Worm (Caenorhabditis elegans) whole organism, L2 larva: ENCODE results near the gene kgb-2.

Experiments used
- C34F6.9 ChIP-seq: fragments of 150-350 bp; optimal IDR thresholded peaks from 2 replicates; lab custom pipeline; 2014; ENCODE audit warnings: missing biosample characterization, missing genetic modification characterization
- F13H6.1 ChIP-seq: sonication (generic microtip); optimal IDR thresholded peaks from 2 replicates; lab custom pipeline; 2016; ENCODE audit warnings: missing genetic modification characterization, missing compliant biosample characterization
- R02D3.7 ChIP-seq: fragments of 150-350 bp; optimal IDR thresholded peaks from 2 replicates; lab custom pipeline; 2014; ENCODE audit warnings: missing biosample characterization, missing genetic modification characterization
- Y55F3AM.14 ChIP-seq: fragments of 200-800 bp; sonication (Bioruptor generic); optimal IDR thresholded peaks from 2 replicates; lab custom pipeline; 2018; ENCODE audit warnings: mild to moderate bottlenecking, missing genetic modification characterization, missing compliant biosample characterization
- alr-1 ChIP-seq: fragments of 150-350 bp; optimal IDR thresholded peaks from 2 replicates; lab custom pipeline; 2014; ENCODE audit warnings: missing biosample characterization, missing genetic modification characterization
- ama-1 ChIP-seq: fragments of 150-350 bp; optimal IDR thresholded peaks from 2 replicates; lab custom pipeline; 2018; ENCODE audit warnings: inconsistent platforms
- blmp-1 ChIP-seq: sonication (generic microtip); optimal IDR thresholded peaks from 2 replicates; lab custom pipeline; 2017; ENCODE audit warnings: missing genetic modification characterization, mild to moderate bottlenecking, missing compliant biosample characterization, antibody characterized with exemption, moderate library complexity; ENCODE audit not compliant: insufficient read depth
- ceh-16 ChIP-seq: fragments of 150-350 bp; optimal IDR thresholded peaks from 2 replicates; lab custom pipeline; 2014; ENCODE audit warnings: missing biosample characterization, missing genetic modification characterization
- crh-2 ChIP-seq: sonication (generic microtip); optimal IDR thresholded peaks from 2 replicates; lab custom pipeline; 2017; ENCODE audit warnings: missing biosample characterization, missing genetic modification characterization
- dmd-4 ChIP-seq: sonication (generic microtip); optimal IDR thresholded peaks from 2 replicates; lab custom pipeline; 2017; ENCODE audit warnings: missing biosample characterization, missing genetic modification characterization
- egl-27 ChIP-seq: sonication (generic microtip); optimal IDR thresholded peaks from 3 replicates; lab custom pipeline; 2017; ENCODE audit warnings: missing biosample characterization, missing genetic modification reagents, missing genetic modification characterization
- fos-1 ChIP-seq: fragments of 150-350 bp; optimal IDR thresholded peaks from 2 replicates; lab custom pipeline; 2014; ENCODE audit warnings: missing biosample characterization, missing genetic modification characterization
- gmeb-1 ChIP-seq: fragments of 150-350 bp; optimal IDR thresholded peaks from 2 replicates; lab custom pipeline; 2014; ENCODE audit warnings: missing biosample characterization, missing genetic modification characterization
- lin-11 ChIP-seq: fragments of 150-350 bp; sonication (generic microtip); optimal IDR thresholded peaks from 2 replicates; lab custom pipeline; 2014; ENCODE audit warnings: missing biosample characterization, missing genetic modification characterization, inconsistent platforms, mixed read lengths
- lin-13 ChIP-seq: fragments of 150-350 bp; optimal IDR thresholded peaks from 2 replicates; lab custom pipeline; 2014; ENCODE audit warnings: missing biosample characterization, missing genetic modification reagents, missing genetic modification characterization
- lin-39 ChIP-seq: fragments of 150-350 bp; optimal IDR thresholded peaks from 2 replicates; lab custom pipeline; 2014; ENCODE audit warnings: missing biosample characterization, missing genetic modification reagents, missing genetic modification characterization
- lsy-2 ChIP-seq, 2 experiments: fragments of 150-350 bp in 1 of 2; sonication (generic microtip) in 1 of 2; optimal IDR thresholded peaks; 2 replicates each; lab custom pipeline; 2014 to 2017; ENCODE audit warnings: missing biosample characterization in 2 of 2, missing genetic modification characterization in 2 of 2
- mab-5 ChIP-seq: fragments of 150-350 bp; optimal IDR thresholded peaks from 2 replicates; lab custom pipeline; 2014; ENCODE audit warnings: missing biosample characterization, missing genetic modification characterization
- mbf-1 ChIP-seq: sonication (generic microtip); optimal IDR thresholded peaks from 2 replicates; lab custom pipeline; 2017; ENCODE audit warnings: missing biosample characterization, missing genetic modification characterization
- mdl-1 ChIP-seq, 2 experiments: fragments of 150-350 bp in 1 of 2; sonication (generic microtip) in 1 of 2; optimal IDR thresholded peaks; 2 replicates each; lab custom pipeline; 2017; ENCODE audit warnings: missing biosample characterization in 2 of 2, missing genetic modification characterization in 2 of 2
- nhr-12 ChIP-seq: fragments of 150-350 bp; optimal IDR thresholded peaks from 2 replicates; lab custom pipeline; 2014; ENCODE audit warnings: missing biosample characterization, missing genetic modification characterization
- nhr-129 ChIP-seq: fragments of 150-350 bp; optimal IDR thresholded peaks from 2 replicates; lab custom pipeline; 2014; ENCODE audit warnings: missing biosample characterization, missing genetic modification characterization
- nhr-21 ChIP-seq: fragments of 150-350 bp; optimal IDR thresholded peaks from 2 replicates; lab custom pipeline; 2014; ENCODE audit warnings: missing biosample characterization, missing genetic modification characterization
- nhr-23 ChIP-seq: fragments of 150-350 bp; optimal IDR thresholded peaks from 2 replicates; lab custom pipeline; 2014; ENCODE audit warnings: missing biosample characterization, missing genetic modification reagents, missing genetic modification characterization
- nhr-237 ChIP-seq: fragments of 150-350 bp; optimal IDR thresholded peaks from 2 replicates; lab custom pipeline; 2014; ENCODE audit warnings: missing biosample characterization, missing genetic modification characterization
- nhr-25 ChIP-seq: fragments of 150-350 bp; sonication (generic microtip); optimal IDR thresholded peaks from 3 replicates; lab custom pipeline; 2014; ENCODE audit warnings: missing biosample characterization, missing genetic modification characterization
- nhr-6 ChIP-seq: fragments of 150-350 bp; optimal IDR thresholded peaks from 2 replicates; lab custom pipeline; 2014; ENCODE audit warnings: missing biosample characterization, missing genetic modification characterization
- nhr-77 ChIP-seq: fragments of 150-350 bp; optimal IDR thresholded peaks from 2 replicates; lab custom pipeline; 2014; ENCODE audit warnings: missing biosample characterization, missing genetic modification characterization
- peb-1 ChIP-seq: fragments of 150-350 bp; optimal IDR thresholded peaks from 2 replicates; lab custom pipeline; 2014; ENCODE audit warnings: missing biosample characterization, missing genetic modification characterization
- sem-4 ChIP-seq: fragments of 150-350 bp; optimal IDR thresholded peaks from 2 replicates; lab custom pipeline; 2014; ENCODE audit warnings: missing biosample characterization, missing genetic modification reagents, missing genetic modification characterization
- sma-3 ChIP-seq: sonication (generic microtip); optimal IDR thresholded peaks from 2 replicates; lab custom pipeline; 2016; ENCODE audit warnings: missing genetic modification reagents, missing genetic modification characterization, missing compliant biosample characterization
- sma-9 ChIP-seq, 2 experiments: fragments of 150-350 bp in 1 of 2; sonication (generic microtip) in 1 of 2; optimal IDR thresholded peaks; 2 replicates each; lab custom pipeline; 2014 to 2016; ENCODE audit warnings: missing genetic modification characterization in 2 of 2, mild to moderate bottlenecking in 1 of 2, missing biosample characterization in 1 of 2, missing compliant biosample characterization in 1 of 2, missing genetic modification reagents in 1 of 2, moderate library complexity in 1 of 2
- snpc-4 ChIP-seq: fragments of 150-350 bp; optimal IDR thresholded peaks from 2 replicates; lab custom pipeline; 2014; ENCODE audit warnings: missing biosample characterization, missing genetic modification characterization
- unc-39 ChIP-seq: fragments of 150-350 bp; optimal IDR thresholded peaks from 2 replicates; lab custom pipeline; 2014; ENCODE audit warnings: missing biosample characterization, missing genetic modification characterization
- ztf-1 ChIP-seq: fragments of 200-800 bp; sonication (Bioruptor generic); conservative IDR thresholded peaks from 2 replicates; pipeline ENCODE4 v1.3.6; 2022; ENCODE audit warnings: missing genetic modification characterization, missing compliant biosample characterization
- ztf-11 ChIP-seq: sonication (generic microtip); optimal IDR thresholded peaks from 2 replicates; lab custom pipeline; 2017; ENCODE audit warnings: missing biosample characterization, missing genetic modification characterization
- ztf-4 ChIP-seq: fragments of 150-350 bp; optimal IDR thresholded peaks from 2 replicates; lab custom pipeline; 2014; ENCODE audit warnings: missing biosample characterization, missing genetic modification characterization

Gene kgb-2

ce11 chrIV:3642189-3642588, 35.6 kb downstream of the kgb-2 start, which contains the start of gene CC8.3:
CC8.3 (minus strand) TSS chrIV:3642289.
- TF ChIP-seq sma-9 (GFP tag; optimal IDR thresholded peaks at IDR 0.05; lab: Kevin White, UChicago) (no peak), sma-9 (tag; optimal IDR thresholded peaks at IDR 0.05; lab: Kevin White, UChicago) (no peak), mdl-1 (tag; optimal IDR thresholded peaks at IDR 0.05; lab: Kevin White, UChicago) (no peak), sma-3 (GFP tag; lab: Kevin White, UChicago) (no peak), nhr-12 (tag; lab: Kevin White, UChicago) (no peak), blmp-1 (tag; lab: Kevin White, UChicago) (no peak), lin-39 (tag; lab: Kevin White, UChicago) (no peak), fos-1 (tag; lab: Kevin White, UChicago) (no peak), Y55F3AM.14 (no peak), nhr-129 (tag; lab: Kevin White, UChicago) (no peak), ama-1 (lab: Kevin White, UChicago) (no peak), lsy-2 (tag; optimal IDR thresholded peaks at IDR 0.05; lab: Kevin White, UChicago) (no peak), ztf-11 (tag; lab: Kevin White, UChicago) (no peak), lin-13 (no peak), nhr-237 (no peak), egl-27 (no peak), nhr-23 (no peak), nhr-21 (tag; lab: Kevin White, UChicago) (no peak), ztf-4 (no peak), snpc-4 (no peak), ceh-16 (tag; lab: Kevin White, UChicago) (no peak)
- TF ChIP-seq, all 48 proteins: peak for 0

DNA sequence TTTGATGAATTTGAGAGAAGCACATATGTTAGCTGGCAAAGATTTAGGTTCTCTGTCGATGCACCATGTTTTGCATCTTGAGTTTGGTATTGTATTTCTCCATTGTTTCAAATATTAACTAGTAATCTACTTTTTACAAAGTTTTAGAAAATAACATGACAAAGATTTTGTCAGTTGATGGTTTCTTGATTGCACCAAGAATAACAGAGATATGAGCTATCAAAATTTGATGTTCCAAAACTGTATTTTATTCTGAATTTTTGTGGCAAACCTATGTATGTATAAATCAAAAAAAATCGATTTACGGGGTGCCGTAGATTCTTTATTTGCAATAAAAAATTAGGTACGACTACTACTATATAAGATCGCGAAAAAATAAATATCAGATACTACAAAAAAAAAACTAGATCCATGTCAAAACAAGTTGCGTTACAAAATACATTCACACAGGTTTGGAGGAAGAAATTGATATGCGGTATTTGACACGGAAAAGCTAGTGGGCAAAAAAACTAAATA, 38.3 kb downstream of the kgb-2 start:
- TF ChIP-seq nhr-6: peak; percentile 21
- TF ChIP-seq ztf-4: peak; percentile 100
- peak; percentile 30 for TF ChIP-seq F13H6.1 (tag; lab: Kevin White, UChicago)
- no peak for TF ChIP-seq mab-5 (tag; lab: Kevin White, UChicago)
- peak; percentile 64 for TF ChIP-seq ama-1 (lab: Kevin White, UChicago)
- peak; percentile 31 for TF ChIP-seq lin-13
- TF ChIP-seq nhr-129 (tag; lab: Kevin White, UChicago): peak; percentile 55
- TF ChIP-seq lsy-2 (tag; optimal IDR thresholded peaks at IDR 0.05; lab: Kevin White, UChicago): peak in 1 of 2 experiments; percentile 57
- no peak for TF ChIP-seq alr-1 (tag; lab: Kevin White, UChicago)

DNA sequence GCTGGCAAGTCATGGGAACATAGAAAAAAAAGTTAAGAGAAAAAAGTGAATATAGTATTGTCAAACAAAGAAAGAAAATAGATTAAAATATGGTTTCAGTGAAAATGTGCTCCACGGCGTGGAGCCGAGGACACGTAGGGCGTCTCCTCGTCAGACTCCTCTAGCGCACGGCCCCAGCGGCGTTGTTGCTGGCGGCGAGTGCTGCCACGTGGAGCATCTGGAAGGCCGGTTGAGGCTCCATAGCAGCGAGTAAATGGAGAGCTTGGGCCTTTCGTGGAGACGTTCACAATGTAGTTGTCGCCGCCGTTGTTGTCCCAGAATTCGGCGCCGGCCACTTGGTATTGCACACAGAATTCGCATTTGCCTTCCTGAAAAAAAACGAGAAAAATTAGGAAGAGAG, 38.9 kb downstream of the kgb-2 start:
- TF ChIP-seq egl-27 (no peak), unc-39 (tag; lab: Kevin White, UChicago) (no peak), crh-2 (tag; lab: Kevin White, UChicago) (no peak)

ce11 chrIV:3646338-3647154, 40.0 kb downstream of the kgb-2 start:
- no peak for TF ChIP-seq dmd-4 (tag; lab: Kevin White, UChicago)
- no peak for TF ChIP-seq ztf-1 (GFP tag; lab: Robert Waterston, UW)
- TF ChIP-seq mbf-1 (tag; lab: Kevin White, UChicago): no peak
- TF ChIP-seq egl-27: no peak

- TF ChIP-seq sem-4 (tag; lab: Kevin White, UChicago) (no peak), peb-1 (tag; lab: Kevin White, UChicago) (no peak), nhr-77 (tag; lab: Kevin White, UChicago) (no peak), snpc-4 (no peak), ceh-16 (tag; lab: Kevin White, UChicago) (no peak), crh-2 (tag; lab: Kevin White, UChicago) (peak; percentile 13), mab-5 (tag; lab: Kevin White, UChicago) (no peak), lin-11 (no peak), ztf-4 (peak; percentile 52), sma-9 (GFP tag; optimal IDR thresholded peaks at IDR 0.05; lab: Kevin White, UChicago) (peak; percentile 77), sma-9 (tag; optimal IDR thresholded peaks at IDR 0.05; lab: Kevin White, UChicago) (no peak), lsy-2 (tag; optimal IDR thresholded peaks at IDR 0.05; lab: Kevin White, UChicago) (peak in 1 of 2 experiments; percentile 41), nhr-12 (tag; lab: Kevin White, UChicago) (no peak), C34F6.9 (peak; percentile 26), nhr-129 (tag; lab: Kevin White, UChicago) (peak; percentile 59), nhr-6 (no peak), nhr-25 (tag; lab: Kevin White, UChicago) (peak; percentile 43), Y55F3AM.14 (no peak), gmeb-1 (tag; lab: Kevin White, UChicago) (peak; percentile 9), alr-1 (tag; lab: Kevin White, UChicago) (no peak), F13H6.1 (tag; lab: Kevin White, UChicago) (peak; percentile 82), ztf-1 (GFP tag; lab: Robert Waterston, UW) (no peak), mbf-1 (tag; lab: Kevin White, UChicago) (no peak), R02D3.7 (tag; lab: Kevin White, UChicago) (no peak), ztf-11 (tag; lab: Kevin White, UChicago) (no peak)
Measured at ce11 chrIV:3647551-3647950, 41.0 kb downstream of the kgb-2 start.
